Worm (Caenorhabditis elegans) whole organism, L4 larva: ENCODE measurements around the gene irg-5.
A peak's percentile ranks its signal among the peaks of the same experiment; 100 is the strongest.

ENCODE experiments used
- F26F4.8 ChIP-seq: fragments of 200-800 bp; sonication (Bioruptor generic); conservative IDR thresholded peaks from 2 replicates; pipeline ENCODE4 v1.3.6; 2022; ENCODE audit warnings: missing genetic modification characterization, missing compliant biosample characterization
- F49E8.2 ChIP-seq: sonication (generic microtip); optimal IDR thresholded peaks from 2 replicates; lab custom pipeline; 2016; ENCODE audit warnings: missing compliant biosample characterization, mild to moderate bottlenecking, missing genetic modification characterization, borderline replicate concordance
- T26A8.4 ChIP-seq: fragments of 200-800 bp; sonication (Bioruptor generic); IDR thresholded peaks from 2 replicates; pipeline ENCODE4 v1.3.6; 2022; ENCODE audit warnings: missing genetic modification characterization, missing compliant biosample characterization
- Y105C5A.15 ChIP-seq: fragments of 200-800 bp; sonication (Bioruptor generic); IDR thresholded peaks from 2 replicates; pipeline ENCODE4 v1.3.6; 2022; ENCODE audit warnings: missing genetic modification characterization, missing compliant biosample characterization
- ZK546.5 ChIP-seq, 2 experiments: sonication (generic microtip); optimal IDR thresholded peaks; 2 replicates each; lab custom pipeline; 2017; ENCODE audit warnings: missing biosample characterization in 2 of 2, missing genetic modification characterization in 2 of 2
- aha-1 ChIP-seq: fragments of 150-350 bp; peaks from one replicate; lab custom pipeline; 2014; ENCODE audit warnings: missing biosample characterization, missing genetic modification characterization
- ceh-20 ChIP-seq: fragments of 200-800 bp; sonication (Bioruptor generic); IDR thresholded peaks from 2 replicates; pipeline ENCODE4 v1.3.6; 2022; ENCODE audit warnings: missing genetic modification reagents, missing genetic modification characterization, missing compliant biosample characterization
- ceh-44 ChIP-seq: fragments of 200-800 bp; sonication (Bioruptor generic); IDR thresholded peaks from 2 replicates; pipeline ENCODE4 v1.3.6; 2022; ENCODE audit warnings: missing genetic modification reagents, missing genetic modification characterization, missing compliant biosample characterization
- ces-1 ChIP-seq: fragments of 150-350 bp; sonication (generic microtip); optimal IDR thresholded peaks from 4 replicates; lab custom pipeline; 2014; ENCODE audit warnings: missing biosample characterization, missing genetic modification reagents, missing genetic modification characterization
- daf-16 ChIP-seq, 3 experiments: sonication (generic microtip); optimal IDR thresholded peaks; 2 replicates each; lab custom pipeline; 2016 to 2017; ENCODE audit warnings: missing genetic modification characterization in 3 of 3, missing genetic modification reagents in 3 of 3, mild to moderate bottlenecking in 2 of 3, missing compliant biosample characterization in 2 of 3, missing biosample characterization in 1 of 3, moderate library complexity in 1 of 3
- daf-8 ChIP-seq: fragments of 200-800 bp; sonication (Bioruptor generic); IDR thresholded peaks from 2 replicates; pipeline ENCODE4 v1.3.6; 2022; ENCODE audit warnings: missing genetic modification characterization, missing compliant biosample characterization
- dmd-6 ChIP-seq: fragments of 200-800 bp; sonication (Bioruptor generic); IDR thresholded peaks from 2 replicates; pipeline ENCODE4 v1.3.6; 2022; ENCODE audit warnings: missing genetic modification reagents, missing genetic modification characterization, missing compliant biosample characterization
- dpl-1 ChIP-seq: fragments of 150-350 bp; optimal IDR thresholded peaks from 2 replicates; lab custom pipeline; 2014; ENCODE audit warnings: missing biosample characterization, missing genetic modification reagents, missing genetic modification characterization
- dve-1 ChIP-seq: sonication (generic microtip); optimal IDR thresholded peaks from 2 replicates; lab custom pipeline; 2017; ENCODE audit warnings: antibody characterized with exemption, mild to moderate bottlenecking, missing genetic modification characterization, missing compliant biosample characterization; ENCODE audit not compliant: insufficient read depth
- egl-27 ChIP-seq: sonication (generic microtip); optimal IDR thresholded peaks from 3 replicates; lab custom pipeline; 2017; ENCODE audit warnings: missing biosample characterization, missing genetic modification reagents, missing genetic modification characterization
- egl-43 ChIP-seq: fragments of 200-800 bp; sonication (Bioruptor generic); IDR thresholded peaks from 2 replicates; pipeline ENCODE4 v1.3.6; 2022; ENCODE audit warnings: missing genetic modification reagents, missing genetic modification characterization, missing compliant biosample characterization
- fkh-10 ChIP-seq: fragments of 150-350 bp; optimal IDR thresholded peaks from 2 replicates; lab custom pipeline; 2014; ENCODE audit warnings: missing biosample characterization, missing genetic modification reagents, missing genetic modification characterization
- gei-8 ChIP-seq: fragments of 200-800 bp; sonication (Bioruptor generic); optimal IDR thresholded peaks from 2 replicates; lab custom pipeline; 2018; ENCODE audit warnings: mild to moderate bottlenecking, missing genetic modification characterization, missing compliant biosample characterization
- hlh-11 ChIP-seq: fragments of 200-800 bp; sonication (Bioruptor generic); optimal IDR thresholded peaks from 2 replicates; lab custom pipeline; 2018; ENCODE audit warnings: mild to moderate bottlenecking, missing genetic modification characterization, missing compliant biosample characterization
- jun-1 ChIP-seq: fragments of 150-350 bp; optimal IDR thresholded peaks from 2 replicates; lab custom pipeline; 2014; ENCODE audit warnings: missing biosample characterization, missing genetic modification reagents, missing genetic modification characterization
- lin-1 ChIP-seq: fragments of 200-800 bp; sonication (Bioruptor generic); IDR thresholded peaks from 2 replicates; pipeline ENCODE4 v1.3.6; 2022; ENCODE audit warnings: missing genetic modification reagents, missing genetic modification characterization, missing compliant biosample characterization
- lin-13 ChIP-seq: fragments of 150-350 bp; optimal IDR thresholded peaks from 2 replicates; lab custom pipeline; 2014; ENCODE audit warnings: missing biosample characterization, missing genetic modification reagents, missing genetic modification characterization
- lin-15B ChIP-seq: fragments of 150-350 bp; sonication (generic microtip); optimal IDR thresholded peaks from 3 replicates; lab custom pipeline; 2014; ENCODE audit warnings: missing biosample characterization, missing genetic modification characterization
- lin-29 ChIP-seq: fragments of 200-800 bp; sonication (Bioruptor generic); IDR thresholded peaks from 2 replicates; pipeline ENCODE4 v1.3.6; 2022; ENCODE audit warnings: missing genetic modification reagents, missing genetic modification characterization, missing compliant biosample characterization
- lir-3 ChIP-seq: sonication (generic microtip); optimal IDR thresholded peaks from 2 replicates; lab custom pipeline; 2016; ENCODE audit warnings: mild to moderate bottlenecking, missing genetic modification characterization, missing compliant biosample characterization
- madf-5 ChIP-seq, 2 experiments: fragments of 200-800 bp; sonication (Bioruptor generic); IDR thresholded peaks; 2 replicates each; pipeline ENCODE4 v1.3.6; 2022; ENCODE audit warnings: missing compliant biosample characterization in 2 of 2, missing genetic modification characterization in 2 of 2
- mdt-29 ChIP-seq: fragments of 200-800 bp; sonication (Bioruptor generic); IDR thresholded peaks from 2 replicates; pipeline ENCODE4 v1.3.6; 2022; ENCODE audit warnings: missing genetic modification reagents, missing genetic modification characterization, missing compliant biosample characterization
- mxl-2 ChIP-seq: fragments of 200-800 bp; sonication (Bioruptor generic); conservative IDR thresholded peaks from 2 replicates; pipeline ENCODE4 v1.3.6; 2022; ENCODE audit warnings: missing genetic modification reagents, missing genetic modification characterization, missing compliant biosample characterization
- nhr-102 ChIP-seq: sonication (generic microtip); optimal IDR thresholded peaks from 2 replicates; lab custom pipeline; 2016; ENCODE audit warnings: mild to moderate bottlenecking, missing genetic modification characterization, moderate library complexity, missing compliant biosample characterization
- nhr-111 ChIP-seq: fragments of 200-800 bp; sonication (Bioruptor generic); optimal IDR thresholded peaks from 2 replicates; lab custom pipeline; 2018; ENCODE audit warnings: mild to moderate bottlenecking, missing genetic modification characterization, missing compliant biosample characterization
- nhr-237 ChIP-seq: sonication (generic microtip); optimal IDR thresholded peaks from 2 replicates; lab custom pipeline; 2017; ENCODE audit warnings: missing biosample characterization, missing genetic modification characterization
- nhr-28 ChIP-seq: fragments of 150-350 bp; optimal IDR thresholded peaks from 2 replicates; lab custom pipeline; 2014; ENCODE audit warnings: missing biosample characterization, missing genetic modification characterization
- nhr-48 ChIP-seq: sonication (generic microtip); optimal IDR thresholded peaks from 2 replicates; lab custom pipeline; 2016; ENCODE audit warnings: mild to moderate bottlenecking, missing genetic modification characterization, missing compliant biosample characterization
- nhr-77 ChIP-seq: fragments of 150-350 bp; optimal IDR thresholded peaks from 2 replicates; lab custom pipeline; 2014; ENCODE audit warnings: missing biosample characterization, missing genetic modification characterization
- php-3 ChIP-seq: fragments of 200-800 bp; sonication (Bioruptor generic); IDR thresholded peaks from 2 replicates; pipeline ENCODE4 v1.3.6; 2022; ENCODE audit warnings: missing genetic modification reagents, missing genetic modification characterization, missing compliant biosample characterization
- pqm-1 ChIP-seq: sonication (generic microtip); optimal IDR thresholded peaks from 2 replicates; lab custom pipeline; 2017; ENCODE audit warnings: missing biosample characterization, missing genetic modification characterization
- sdz-12 ChIP-seq: fragments of 200-800 bp; sonication (Bioruptor generic); optimal IDR thresholded peaks from 2 replicates; lab custom pipeline; 2018; ENCODE audit warnings: mild to moderate bottlenecking, missing genetic modification characterization, missing compliant biosample characterization
- spr-3 ChIP-seq: fragments of 200-800 bp; sonication (Bioruptor generic); optimal IDR thresholded peaks from 2 replicates; lab custom pipeline; 2018; ENCODE audit warnings: mild to moderate bottlenecking, missing genetic modification characterization, missing compliant biosample characterization
- tag-97 ChIP-seq: fragments of 200-800 bp; sonication (Bioruptor generic); IDR thresholded peaks from 2 replicates; pipeline ENCODE4 v1.3.6; 2022; ENCODE audit warnings: missing genetic modification characterization, missing compliant biosample characterization
- vab-7 ChIP-seq: fragments of 200-800 bp; sonication (Bioruptor generic); IDR thresholded peaks from 2 replicates; pipeline ENCODE4 v1.3.6; 2022; ENCODE audit warnings: missing genetic modification reagents, missing genetic modification characterization, missing compliant biosample characterization
- zfp-3 ChIP-seq: fragments of 200-800 bp; sonication (Bioruptor generic); conservative IDR thresholded peaks from 2 replicates; pipeline ENCODE4 v1.3.6; 2022; ENCODE audit warnings: missing genetic modification reagents, missing genetic modification characterization, missing compliant biosample characterization
- zip-2 ChIP-seq: fragments of 150-350 bp; optimal IDR thresholded peaks from 2 replicates; lab custom pipeline; 2014; ENCODE audit warnings: missing biosample characterization, missing genetic modification characterization
- ztf-7 ChIP-seq: fragments of 150-350 bp; optimal IDR thresholded peaks from 2 replicates; lab custom pipeline; 2014; ENCODE audit warnings: missing biosample characterization, missing genetic modification characterization

The irg-5 gene

ce11 chrV:13744901-13745300 is 6.6 kb upstream of the irg-5 start, which contains the start of gene F35E12.9 (continued):
- TF ChIP-seq nhr-237 (tag; lab: Kevin White, UChicago) (no peak), hlh-11 (tag; lab: Kevin White, UChicago) (peak; percentile 59), nhr-111 (GFP tag; lab: Kevin White, UChicago) (no peak), ceh-20 (GFP tag; lab: Robert Waterston, UW) (no peak), php-3 (GFP tag; lab: Robert Waterston, UW) (peak; percentile 78), madf-5 (GFP tag; IDR thresholded peaks at IDR 0.05; lab: Robert Waterston, UW) (no peak), F49E8.2 (tag; lab: Kevin White, UChicago) (no peak), daf-16 (GFP tag; optimal IDR thresholded peaks at IDR 0.05; lab: Kevin White, UChicago) (no peak), daf-16 (tag; optimal IDR thresholded peaks at IDR 0.05; lab: Kevin White, UChicago) (peak; percentile 85), spr-3 (GFP tag; lab: Kevin White, UChicago) (no peak), vab-7 (GFP tag; lab: Robert Waterston, UW) (no peak), fkh-10 (no peak), egl-27 (tag; lab: Kevin White, UChicago) (no peak), ces-1 (no peak), ztf-7 (tag; lab: Kevin White, UChicago) (no peak), lin-15B (tag; lab: Kevin White, UChicago) (no peak), T26A8.4 (GFP tag; lab: Robert Waterston, UW) (no peak), pqm-1 (peak; percentile 98), lin-1 (GFP tag; lab: Robert Waterston, UW) (no peak), mdt-29 (no peak), zfp-3 (no peak), egl-43 (GFP tag; lab: Robert Waterston, UW) (no peak), ZK546.5 (tag; optimal IDR thresholded peaks at IDR 0.05; lab: Kevin White, UChicago) (no peak), daf-8 (no peak), gei-8 (no peak), nhr-77 (tag; lab: Kevin White, UChicago) (peak; percentile 35), lin-13 (no peak), jun-1 (no peak), sdz-12 (GFP tag; lab: Kevin White, UChicago) (no peak), F26F4.8 (GFP tag; lab: Robert Waterston, UW) (no peak), nhr-48 (tag; lab: Kevin White, UChicago) (peak; percentile 33), dpl-1 (GFP tag; lab: Kevin White, UChicago) (no peak), ceh-44 (GFP tag; lab: Robert Waterston, UW) (no peak), mxl-2 (no peak), aha-1 (tag; lab: Kevin White, UChicago) (peak; percentile 85), Y105C5A.15 (no peak), lin-29 (GFP tag; lab: Robert Waterston, UW) (no peak)

ce11 chrV:13739901-13740300 is 1.6 kb upstream of the irg-5 start:
- TF ChIP-seq hlh-11 (tag; lab: Kevin White, UChicago), result peak; percentile 30
- peak; percentile 0 for TF ChIP-seq nhr-102
- peak; percentile 81 for TF ChIP-seq dve-1
- TF ChIP-seq pqm-1, result peak; percentile 72
- no peak for TF ChIP-seq nhr-77 (tag; lab: Kevin White, UChicago)
- TF ChIP-seq zip-2 (tag; lab: Kevin White, UChicago), result no peak
- TF ChIP-seq daf-16 (GFP tag; optimal IDR thresholded peaks at IDR 0.05; lab: Kevin White, UChicago), result no peak
- TF ChIP-seq daf-16 (tag; optimal IDR thresholded peaks at IDR 0.05; lab: Kevin White, UChicago), result peak; percentile 67
- no peak for TF ChIP-seq lir-3 (tag; lab: Kevin White, UChicago)
- TF ChIP-seq tag-97 (GFP tag; lab: Robert Waterston, UW), result no peak
- peak; percentile 94 for TF ChIP-seq nhr-28 (tag; lab: Kevin White, UChicago)
- peak; percentile 38; the same call in 1 of the 2 replicates for TF ChIP-seq dmd-6 (GFP tag; lab: Robert Waterston, UW)
